Fruit fly (Drosophila melanogaster): ENCODE results near the gene CG5555.

CG5555 gene

dm6 chr3R:19163972-19164819 is 16.1 kb downstream of the CG5555 start, which contains the start of gene sqz (continued):
- TF ChIP-seq MTF-1 (GFP tag; optimal IDR thresholded peaks at IDR 0.05; ENCODE audit: borderline replicate concordance) (peak; percentile 29), CG11695 (GFP tag; IDR thresholded peaks at IDR 0.05) (0 out of 3 replicates have a peak, but pooled peaks have one; percentile 13), CG13775 (GFP tag; optimal IDR thresholded peaks at IDR 0.05) (peak; percentile 12), abd-A (tag; optimal IDR thresholded peaks at IDR 0.05) (peak; percentile 68), stc (GFP tag; IDR thresholded peaks at IDR 0.05) (peak; percentile 30; the same call in 1 of the 2 replicates), wdn (GFP tag; IDR thresholded peaks at IDR 0.05) (no peak; the same call in 1 of the 2 replicates), CG4282 (GFP tag; optimal IDR thresholded peaks at IDR 0.05) (no peak), NK7.1 (GFP tag; optimal IDR thresholded peaks at IDR 0.05) (no peak), Hmr (GFP tag; optimal IDR thresholded peaks at IDR 0.05) (peak; percentile 56), grau (tag; optimal IDR thresholded peaks at IDR 0.05) (peak; percentile 13), H2.0 (GFP tag; IDR thresholded peaks at IDR 0.05) (no peak), CG3281 (GFP tag; optimal IDR thresholded peaks at IDR 0.05) (peak; percentile 36), Dll (GFP tag; IDR thresholded peaks at IDR 0.05; ENCODE audit: partially characterized antibody) (peak; percentile 68), pros (GFP tag; optimal IDR thresholded peaks at IDR 0.05) (peak; percentile 9), unc-4 (GFP tag; IDR thresholded peaks at IDR 0.05; ENCODE audit: partially characterized antibody) (peak; percentile 50; the same call in 1 of the 2 replicates), CG6854 (GFP tag; optimal IDR thresholded peaks at IDR 0.05) (peak; percentile 61), Awh (GFP tag; IDR thresholded peaks at IDR 0.05) (peak; percentile 57; the same call in 1 of the 2 replicates), lab (GFP tag; optimal IDR thresholded peaks at IDR 0.05) (peak; percentile 37), jigr1 (GFP tag; IDR thresholded peaks at IDR 0.05) (no peak), corto (GFP tag; optimal IDR thresholded peaks at IDR 0.05) (peak; percentile 79), CG12769 (tag; optimal IDR thresholded peaks at IDR 0.05) (peak; percentile 59), kni (GFP tag; optimal IDR thresholded peaks at IDR 0.05) (peak; percentile 73), zfh1 (GFP tag; IDR thresholded peaks at IDR 0.05) (0 out of 3 replicates have a peak, but pooled peaks have one; percentile 10), Nf-YC (tag; optimal IDR thresholded peaks at IDR 0.05) (peak; percentile 19), Med (GFP tag) (peak; percentile 78), CG8290 (GFP tag; optimal IDR thresholded peaks at IDR 0.05) (no peak), CG8290 (tag; optimal IDR thresholded peaks at IDR 0.05) (peak in 1 of 2 experiments; percentile 22), pita (GFP tag; optimal IDR thresholded peaks at IDR 0.05) (no peak), CG7987 (GFP tag; optimal IDR thresholded peaks at IDR 0.05) (peak; percentile 41), CG1529 (GFP tag; optimal IDR thresholded peaks at IDR 0.05) (no peak), CG13894 (tag; optimal IDR thresholded peaks at IDR 0.05) (peak; percentile 17), Trl (optimal IDR thresholded peaks at IDR 0.05) (peak; percentile 98), Trl (GFP tag; optimal IDR thresholded peaks at IDR 0.05) (peak; percentile 79), onecut (GFP tag; IDR thresholded peaks at IDR 0.05) (0 out of 2 replicates have a peak, but pooled peaks have one; percentile 20), sqz (GFP tag; optimal IDR thresholded peaks at IDR 0.05) (peak; percentile 100), CG13424 (tag; optimal IDR thresholded peaks at IDR 0.05) (no peak), CG17568 (GFP tag; optimal IDR thresholded peaks at IDR 0.05) (peak; percentile 46), PHDP (tag; optimal IDR thresholded peaks at IDR 0.05) (peak; percentile 18), CG3065 (GFP tag; optimal IDR thresholded peaks at IDR 0.05) (no peak), CG17385 (GFP tag; optimal IDR thresholded peaks at IDR 0.05) (peak; percentile 49), gce (GFP tag; IDR thresholded peaks at IDR 0.05) (0 out of 3 replicates have a peak, but pooled peaks have one; percentile 23), CG10543 (GFP tag; optimal IDR thresholded peaks at IDR 0.05) (peak; percentile 47), CG11560 (tag; IDR thresholded peaks at IDR 0.05) (no peak), CG32772 (GFP tag; IDR thresholded peaks at IDR 0.05) (peak; percentile 64), HmgZ (tag; optimal IDR thresholded peaks at IDR 0.05) (peak; percentile 2), sna (GFP tag; IDR thresholded peaks at IDR 0.05; ENCODE audit: partially characterized antibody) (peak; percentile 49; the same call in 1 of the 2 replicates), croc (GFP tag; conservative IDR thresholded peaks at IDR 0.05) (no peak), rib (GFP tag; IDR thresholded peaks at IDR 0.05) (peak; percentile 35; the same call in 1 of the 2 replicates)
